ENCODE assay signal across 1 fruit fly cellular context in genomic region chr3R:23046529-23046943, dm6.
TF ChIP-seq lines count a peak whose summit lies in the region.

No protein-coding gene starts in this region.

TF ChIP-seq in whole organism, embryonic, 481 proteins besides CTCF, POLR2A, EP300 and RAD21 (continued from another document):
- TF ChIP-seq cato (GFP tag; optimal IDR thresholded peaks at IDR 0.05; lab: Kevin White, UChicago; ENCODE audit: borderline replicate concordance) (no peak), CG16813 (GFP tag; IDR thresholded peaks at IDR 0.05; lab: Robert Waterston, UW; ENCODE audit: partially characterized antibody) (no peak), otp (GFP tag; IDR thresholded peaks at IDR 0.05; lab: Robert Waterston, UW) (peak; percentile 37; the same call in 1 of the 3 replicates), crp (GFP tag; optimal IDR thresholded peaks at IDR 0.05; lab: Kevin White, UChicago) (no peak), CG7357 (GFP tag; IDR thresholded peaks at IDR 0.05; lab: Robert Waterston, UW) (0 out of 3 replicates have a peak, but pooled peaks have one; percentile 47), CG17568 (GFP tag; optimal IDR thresholded peaks at IDR 0.05; lab: Kevin White, UChicago) (peak; percentile 18), Bgb (GFP tag; IDR thresholded peaks at IDR 0.05; lab: Robert Waterston, UW; ENCODE audit: partially characterized antibody) (no peak), CrebB (tag; optimal IDR thresholded peaks at IDR 0.05; lab: Kevin White, UChicago) (no peak), CG18764 (GFP tag; optimal IDR thresholded peaks at IDR 0.05; lab: Kevin White, UChicago) (no peak), CG14965 (GFP tag; optimal IDR thresholded peaks at IDR 0.05; lab: Kevin White, UChicago; ENCODE audit: borderline replicate concordance) (no peak), BtbVII (GFP tag; optimal IDR thresholded peaks at IDR 0.05; lab: Kevin White, UChicago) (no peak), GATAe (GFP tag; conservative IDR thresholded peaks at IDR 0.05; lab: Robert Waterston, UW) (no peak), eve (GFP tag; optimal IDR thresholded peaks at IDR 0.05; lab: Kevin White, UChicago) (no peak), CG11247 (GFP tag; IDR thresholded peaks at IDR 0.05; lab: Robert Waterston, UW) (peak; percentile 57), ato (GFP tag; IDR thresholded peaks at IDR 0.05; lab: Robert Waterston, UW; ENCODE audit: partially characterized antibody) (no peak), HmgD (GFP tag; optimal IDR thresholded peaks at IDR 0.05; lab: Kevin White, UChicago) (no peak), CG11695 (GFP tag; IDR thresholded peaks at IDR 0.05; lab: Robert Waterston, UW) (peak; percentile 61; the same call in 1 of the 3 replicates), Rx (GFP tag; IDR thresholded peaks at IDR 0.05; lab: Robert Waterston, UW) (0 out of 2 replicates have a peak, but pooled peaks have one; percentile 24), psq (GFP tag; optimal IDR thresholded peaks at IDR 0.05; lab: Kevin White, UChicago) (no peak), Poxn (GFP tag; IDR thresholded peaks at IDR 0.05; lab: Robert Waterston, UW) (no peak), NC2α (GFP tag; optimal IDR thresholded peaks at IDR 0.05; lab: Kevin White, UChicago) (no peak), Dip3 (GFP tag; optimal IDR thresholded peaks at IDR 0.05; lab: Kevin White, UChicago) (peak; percentile 47), CG17186 (GFP tag; optimal IDR thresholded peaks at IDR 0.05; lab: Kevin White, UChicago) (no peak), Hr51 (GFP tag; optimal IDR thresholded peaks at IDR 0.05; lab: Kevin White, UChicago) (peak; percentile 7 to 56), schlank (tag; optimal IDR thresholded peaks at IDR 0.05; lab: Kevin White, UChicago) (peak; percentile 11), zf30C (GFP tag; optimal IDR thresholded peaks at IDR 0.05; lab: Kevin White, UChicago) (no peak)
